Worm (Caenorhabditis elegans) whole organism, young adult: ENCODE results near the gene R02D5.1.

Experiments
- B0035.1 ChIP-seq: sonication (generic microtip); optimal IDR thresholded peaks from 2 replicates; lab custom pipeline; 2016; ENCODE audit warnings: missing genetic modification characterization, mild to moderate bottlenecking, missing compliant biosample characterization, missing genotype, missing genetic modification reagents
- C17E4.6 ChIP-seq: fragments of 200-800 bp; sonication (Bioruptor generic); IDR thresholded peaks from 2 replicates; pipeline ENCODE4 v1.3.6; 2022; ENCODE audit warnings: missing genetic modification reagents, missing genetic modification characterization, missing compliant biosample characterization
- D2030.7 ChIP-seq: fragments of 200-800 bp; sonication (Bioruptor generic); IDR thresholded peaks from 2 replicates; pipeline ENCODE4 v1.3.6; 2022; ENCODE audit warnings: missing genetic modification reagents, missing genetic modification characterization, missing compliant biosample characterization
- F23B12.7 ChIP-seq: sonication (generic microtip); optimal IDR thresholded peaks from 2 replicates; lab custom pipeline; 2017; ENCODE audit warnings: missing genetic modification characterization, mild to moderate bottlenecking, missing compliant biosample characterization, antibody characterized with exemption, moderate library complexity; ENCODE audit not compliant: insufficient read depth
- F33H1.4 ChIP-seq: fragments of 200-800 bp; sonication (Bioruptor generic); IDR thresholded peaks from 2 replicates; pipeline ENCODE4 v1.3.6; 2022; ENCODE audit warnings: missing genetic modification reagents, missing genetic modification characterization, missing compliant biosample characterization
- F52B5.7 ChIP-seq: sonication (generic microtip); optimal IDR thresholded peaks from 2 replicates; lab custom pipeline; 2016; ENCODE audit warnings: mild to moderate bottlenecking, missing genetic modification characterization, missing compliant biosample characterization
- T07F8.4 ChIP-seq: sonication (generic microtip); optimal IDR thresholded peaks from 2 replicates; lab custom pipeline; 2016; ENCODE audit warnings: mild to moderate bottlenecking, missing genetic modification characterization, moderate library complexity, missing compliant biosample characterization
- Y53G8AR.9 ChIP-seq: fragments of 200-800 bp; sonication (Bioruptor generic); conservative IDR thresholded peaks from 2 replicates; pipeline ENCODE4 v1.3.6; 2022; ENCODE audit warnings: missing genetic modification reagents, missing genetic modification characterization, missing compliant biosample characterization
- Y56A3A.18 ChIP-seq: fragments of 200-800 bp; sonication (Bioruptor generic); IDR thresholded peaks from 2 replicates; pipeline ENCODE4 v1.3.6; 2022; ENCODE audit warnings: missing genetic modification reagents, missing genetic modification characterization, missing compliant biosample characterization
- Y79H2A.3 ChIP-seq: fragments of 200-800 bp; sonication (Bioruptor generic); conservative IDR thresholded peaks from 2 replicates; pipeline ENCODE4 v1.3.6; 2022; ENCODE audit warnings: missing genetic modification reagents, missing genetic modification characterization, missing compliant biosample characterization
- ZK185.1 ChIP-seq: sonication (generic microtip); optimal IDR thresholded peaks from 2 replicates; lab custom pipeline; 2016; ENCODE audit warnings: mild to moderate bottlenecking, missing genetic modification characterization, missing compliant biosample characterization; ENCODE audit not compliant: poor library complexity, severe bottlenecking
- akir-1 ChIP-seq: fragments of 200-800 bp; sonication (Bioruptor generic); optimal IDR thresholded peaks from 2 replicates; lab custom pipeline; 2018; ENCODE audit warnings: mild to moderate bottlenecking, missing genetic modification characterization, moderate library complexity, missing compliant biosample characterization
- ama-1 ChIP-seq, 3 experiments: fragments of 150-350 bp in 1 of 3; sonication (generic microtip) in 2 of 3; optimal IDR thresholded peaks; 2 replicates each; lab custom pipeline; 2014 to 2018; ENCODE audit warnings: missing biosample characterization in 2 of 3, missing genetic modification characterization in 2 of 3, missing genetic modification reagents in 2 of 3
- attf-6 ChIP-seq: fragments of 200-800 bp; sonication (Bioruptor generic); IDR thresholded peaks from 2 replicates; pipeline ENCODE4 v1.3.6; 2022; ENCODE audit warnings: missing genetic modification reagents, missing genetic modification characterization, missing compliant biosample characterization
- bed-2 ChIP-seq: fragments of 200-800 bp; sonication (Bioruptor generic); IDR thresholded peaks from 2 replicates; pipeline ENCODE4 v1.3.6; 2022; ENCODE audit warnings: missing genetic modification reagents, missing genetic modification characterization, missing compliant biosample characterization
- ceh-100 ChIP-seq: fragments of 200-800 bp; sonication (Bioruptor generic); IDR thresholded peaks from 2 replicates; pipeline ENCODE4 v1.3.6; 2022; ENCODE audit warnings: missing genetic modification reagents, missing genetic modification characterization, missing compliant biosample characterization
- ceh-91 ChIP-seq: fragments of 200-800 bp; sonication (Bioruptor generic); IDR thresholded peaks from 2 replicates; pipeline ENCODE4 v1.3.6; 2022; ENCODE audit warnings: missing genetic modification reagents, missing genetic modification characterization, missing compliant biosample characterization
- dox-1 ChIP-seq: fragments of 200-800 bp; sonication (Bioruptor generic); IDR thresholded peaks from 2 replicates; pipeline ENCODE4 v1.3.6; 2022; ENCODE audit warnings: missing genetic modification reagents, missing genetic modification characterization, missing compliant biosample characterization
- efl-1 ChIP-seq: fragments of 150-350 bp; optimal IDR thresholded peaks from 2 replicates; lab custom pipeline; 2014; ENCODE audit warnings: missing biosample characterization, missing genetic modification reagents, missing genetic modification characterization
- egl-44 ChIP-seq: fragments of 200-800 bp; sonication (Bioruptor generic); IDR thresholded peaks from 2 replicates; pipeline ENCODE4 v1.3.6; 2022; ENCODE audit warnings: missing genetic modification reagents, missing genetic modification characterization, missing compliant biosample characterization
- ekl-4 ChIP-seq: fragments of 200-800 bp; sonication (Bioruptor generic); IDR thresholded peaks from 2 replicates; pipeline ENCODE4 v1.3.6; 2022; ENCODE audit warnings: missing genetic modification reagents, missing genetic modification characterization, missing compliant biosample characterization
- ets-4 ChIP-seq: fragments of 200-800 bp; sonication (Bioruptor generic); optimal IDR thresholded peaks from 2 replicates; lab custom pipeline; 2018; ENCODE audit warnings: mild to moderate bottlenecking, missing genetic modification characterization, missing compliant biosample characterization
- him-1 ChIP-seq: sonication (generic microtip); optimal IDR thresholded peaks from 2 replicates; lab custom pipeline; 2016; ENCODE audit warnings: missing genotype, missing genetic modification reagents, missing genetic modification characterization, missing compliant biosample characterization
- hlh-26 ChIP-seq: fragments of 200-800 bp; sonication (Bioruptor generic); conservative IDR thresholded peaks from 2 replicates; pipeline ENCODE4 v1.3.6; 2022; ENCODE audit warnings: missing genetic modification reagents, missing genetic modification characterization, missing compliant biosample characterization
- hrde-1 ChIP-seq: sonication (generic microtip); optimal IDR thresholded peaks from 2 replicates; lab custom pipeline; 2016; ENCODE audit warnings: missing genetic modification characterization, mild to moderate bottlenecking, missing compliant biosample characterization, moderate library complexity, missing genotype, missing genetic modification reagents, borderline replicate concordance
- hsf-1 ChIP-seq: fragments of 200-800 bp; sonication (Bioruptor generic); IDR thresholded peaks from 2 replicates; pipeline ENCODE4 v1.3.6; 2022; ENCODE audit warnings: missing genetic modification reagents, missing genetic modification characterization, missing compliant biosample characterization
- let-607 ChIP-seq, 2 experiments: fragments of 200-800 bp in 1 of 2; sonication (Bioruptor generic) in 1 of 2; sonication (generic microtip) in 1 of 2; optimal IDR thresholded peaks; 2 replicates each; lab custom pipeline; 2016 to 2018; ENCODE audit warnings: mild to moderate bottlenecking in 2 of 2, missing compliant biosample characterization in 2 of 2, missing genetic modification characterization in 2 of 2, moderate library complexity in 2 of 2, missing genotype in 1 of 2
- lin-26 ChIP-seq: fragments of 200-800 bp; sonication (Bioruptor generic); IDR thresholded peaks from 2 replicates; pipeline ENCODE4 v1.3.6; 2022; ENCODE audit warnings: missing genetic modification reagents, missing genetic modification characterization, missing compliant biosample characterization
- lin-35 ChIP-seq, 3 experiments: fragments of 150-350 bp in 2 of 3; sonication (generic microtip) in 1 of 3; optimal IDR thresholded peaks; 2 replicates each; lab custom pipeline; 2014 to 2018; ENCODE audit warnings: missing biosample characterization in 3 of 3, missing genetic modification characterization in 3 of 3, missing genetic modification reagents in 3 of 3
- lin-54 ChIP-seq: fragments of 200-800 bp; sonication (Bioruptor generic); optimal IDR thresholded peaks from 2 replicates; lab custom pipeline; 2018; ENCODE audit warnings: mild to moderate bottlenecking, missing genetic modification characterization, missing compliant biosample characterization
- mel-28 ChIP-seq: sonication (generic microtip); optimal IDR thresholded peaks from 2 replicates; lab custom pipeline; 2016; ENCODE audit warnings: borderline replicate concordance, mild to moderate bottlenecking, missing genetic modification characterization, missing compliant biosample characterization
- mxl-1 ChIP-seq: sonication (generic microtip); optimal IDR thresholded peaks from 2 replicates; lab custom pipeline; 2016; ENCODE audit warnings: missing genetic modification characterization, missing compliant biosample characterization
- nfya-1 ChIP-seq: sonication (generic microtip); optimal IDR thresholded peaks from 2 replicates; lab custom pipeline; 2017; ENCODE audit warnings: antibody characterized with exemption, missing compliant biosample characterization, missing genetic modification characterization, borderline replicate concordance; ENCODE audit not compliant: insufficient read depth
- nfyb-1 ChIP-seq: fragments of 200-800 bp; sonication (Bioruptor generic); IDR thresholded peaks from 2 replicates; pipeline ENCODE4 v1.3.6; 2022; ENCODE audit warnings: missing genetic modification reagents, missing genetic modification characterization, missing compliant biosample characterization
- nhr-179 ChIP-seq: sonication (generic microtip); optimal IDR thresholded peaks from 2 replicates; lab custom pipeline; 2016; ENCODE audit warnings: mild to moderate bottlenecking, missing genetic modification characterization, missing compliant biosample characterization
- nhr-90 ChIP-seq: sonication (generic microtip); optimal IDR thresholded peaks from 2 replicates; lab custom pipeline; 2016; ENCODE audit warnings: missing genotype, mild to moderate bottlenecking, missing genetic modification characterization, missing compliant biosample characterization
- rpc-1 ChIP-seq, 2 experiments: fragments of 150-350 bp in 1 of 2; sonication (generic microtip) in 1 of 2; optimal IDR thresholded peaks; 2 replicates each; lab custom pipeline; 2014 to 2018; ENCODE audit warnings: missing biosample characterization in 1 of 2, missing genetic modification characterization in 1 of 2, missing genetic modification reagents in 1 of 2, missing genotype in 1 of 2
- sdz-38 ChIP-seq: sonication (generic microtip); optimal IDR thresholded peaks from 2 replicates; lab custom pipeline; 2016; ENCODE audit warnings: missing genotype, missing genetic modification characterization, missing compliant biosample characterization
- sea-2 ChIP-seq: fragments of 200-800 bp; sonication (Bioruptor generic); IDR thresholded peaks from 2 replicates; pipeline ENCODE4 v1.3.6; 2022; ENCODE audit warnings: missing genetic modification characterization, missing compliant biosample characterization
- snpc-4 ChIP-seq, 5 experiments: fragments of 150-350 bp in 1 of 5; sonication (generic microtip) in 4 of 5; optimal IDR thresholded peaks; 2 replicates each; lab custom pipeline; 2014 to 2018; ENCODE audit warnings: missing genetic modification characterization in 5 of 5, missing biosample characterization in 3 of 5, antibody characterized with exemption in 2 of 5, mild to moderate bottlenecking in 2 of 5, missing compliant biosample characterization in 2 of 5, missing genotype in 2 of 5, moderate library complexity in 2 of 5, missing genetic modification reagents in 1 of 5
- tbp1 ChIP-seq: fragments of 200-800 bp; sonication (Bioruptor generic); optimal IDR thresholded peaks from 2 replicates; lab custom pipeline; 2018; ENCODE audit warnings: mild to moderate bottlenecking, missing genetic modification characterization, missing compliant biosample characterization
- tlf-1 ChIP-seq: fragments of 200-800 bp; sonication (Bioruptor generic); optimal IDR thresholded peaks from 2 replicates; lab custom pipeline; 2018; ENCODE audit warnings: mild to moderate bottlenecking, missing genetic modification characterization, missing compliant biosample characterization
- unc-130 ChIP-seq: sonication (generic microtip); optimal IDR thresholded peaks from 2 replicates; lab custom pipeline; 2016; ENCODE audit warnings: missing genetic modification reagents, missing genetic modification characterization, missing compliant biosample characterization
- zfh-2 ChIP-seq: fragments of 200-800 bp; sonication (Bioruptor generic); conservative IDR thresholded peaks from 2 replicates; pipeline ENCODE4 v1.3.6; 2022; ENCODE audit warnings: missing genetic modification reagents, missing genetic modification characterization, missing compliant biosample characterization
- zim-3 ChIP-seq: sonication (generic microtip); optimal IDR thresholded peaks from 2 replicates; lab custom pipeline; 2017; ENCODE audit warnings: mild to moderate bottlenecking, missing genetic modification characterization, moderate library complexity, missing compliant biosample characterization

Gene R02D5.1

ce11 chrV:14523788-14524582, 15.9 kb downstream of the R02D5.1 start, which contains the start of gene ril-1:
TSS of gene ril-1 (minus strand) at chrV:14524129.
- TF ChIP-seq bed-2 (GFP tag; lab: Robert Waterston, UW) (no peak), attf-6 (GFP tag; lab: Robert Waterston, UW) (no peak), F23B12.7 (tag; lab: Kevin White, UChicago) (peak; percentile 64), nfya-1 (tag; lab: Kevin White, UChicago) (no peak), rpc-1 (optimal IDR thresholded peaks at IDR 0.05; lab: Kevin White, UChicago) (no peak), rpc-1 (tag; optimal IDR thresholded peaks at IDR 0.05; lab: Kevin White, UChicago) (no peak), tbp1 (GFP tag; lab: Kevin White, UChicago) (peak; percentile 28), nhr-90 (tag; lab: Kevin White, UChicago) (no peak), nfyb-1 (peak; percentile 26; the same call in 1 of the 2 replicates), let-607 (tag; optimal IDR thresholded peaks at IDR 0.05; lab: Kevin White, UChicago) (no peak), mxl-1 (no peak), lin-26 (peak; percentile 52; the same call in 1 of the 2 replicates), Y56A3A.18 (no peak), hsf-1 (GFP tag; lab: Robert Waterston, UW) (no peak), him-1 (tag; lab: Kevin White, UChicago) (no peak), akir-1 (GFP tag; lab: Kevin White, UChicago) (no peak), zim-3 (tag; lab: Kevin White, UChicago) (no peak), egl-44 (GFP tag; lab: Robert Waterston, UW) (no peak), Y79H2A.3 (GFP tag; lab: Robert Waterston, UW) (no peak), sdz-38 (tag; lab: Kevin White, UChicago) (no peak), D2030.7 (GFP tag; lab: Robert Waterston, UW) (peak; percentile 27; the same call in 1 of the 2 replicates), ama-1 (optimal IDR thresholded peaks at IDR 0.05; lab: Kevin White, UChicago) (no peak), ama-1 (GFP tag; optimal IDR thresholded peaks at IDR 0.05; lab: Kevin White, UChicago) (no peak), zfh-2 (GFP tag; lab: Robert Waterston, UW) (no peak), lin-54 (no peak), B0035.1 (tag; lab: Kevin White, UChicago) (no peak), ets-4 (GFP tag; lab: Kevin White, UChicago) (no peak), F52B5.7 (tag; lab: Kevin White, UChicago) (no peak), ekl-4 (GFP tag; lab: Robert Waterston, UW) (no peak), hrde-1 (tag; lab: Kevin White, UChicago) (no peak), hlh-26 (GFP tag; lab: Robert Waterston, UW) (no peak), sea-2 (GFP tag; lab: Robert Waterston, UW) (no peak), nhr-179 (tag; lab: Kevin White, UChicago) (no peak), mel-28 (tag; lab: Kevin White, UChicago) (no peak), ceh-100 (GFP tag; lab: Robert Waterston, UW) (peak; percentile 53; the same call in 1 of the 2 replicates), tlf-1 (GFP tag; lab: Kevin White, UChicago) (no peak), lin-35 (GFP tag; optimal IDR thresholded peaks at IDR 0.05; lab: Kevin White, UChicago) (peak in 1 of 3 experiments; percentile 38), dox-1 (GFP tag; lab: Robert Waterston, UW) (peak; percentile 46; the same call in 1 of the 2 replicates), ZK185.1 (peak; percentile 57), F33H1.4 (no peak), Y53G8AR.9 (GFP tag; lab: Robert Waterston, UW) (no peak), T07F8.4 (tag; lab: Kevin White, UChicago) (no peak), snpc-4 (GFP tag; optimal IDR thresholded peaks at IDR 0.05; lab: Kevin White, UChicago) (peak; percentile 34), snpc-4 (tag; optimal IDR thresholded peaks at IDR 0.05; lab: Kevin White, UChicago) (peak in 2 of 4 experiments; percentile 46 to 57), efl-1 (no peak), unc-130 (GFP tag; lab: Kevin White, UChicago) (no peak), C17E4.6 (no peak), ceh-91 (no peak)
